3 worm cellular contexts compared by ENCODE assay signal in the genomic region with DNA sequence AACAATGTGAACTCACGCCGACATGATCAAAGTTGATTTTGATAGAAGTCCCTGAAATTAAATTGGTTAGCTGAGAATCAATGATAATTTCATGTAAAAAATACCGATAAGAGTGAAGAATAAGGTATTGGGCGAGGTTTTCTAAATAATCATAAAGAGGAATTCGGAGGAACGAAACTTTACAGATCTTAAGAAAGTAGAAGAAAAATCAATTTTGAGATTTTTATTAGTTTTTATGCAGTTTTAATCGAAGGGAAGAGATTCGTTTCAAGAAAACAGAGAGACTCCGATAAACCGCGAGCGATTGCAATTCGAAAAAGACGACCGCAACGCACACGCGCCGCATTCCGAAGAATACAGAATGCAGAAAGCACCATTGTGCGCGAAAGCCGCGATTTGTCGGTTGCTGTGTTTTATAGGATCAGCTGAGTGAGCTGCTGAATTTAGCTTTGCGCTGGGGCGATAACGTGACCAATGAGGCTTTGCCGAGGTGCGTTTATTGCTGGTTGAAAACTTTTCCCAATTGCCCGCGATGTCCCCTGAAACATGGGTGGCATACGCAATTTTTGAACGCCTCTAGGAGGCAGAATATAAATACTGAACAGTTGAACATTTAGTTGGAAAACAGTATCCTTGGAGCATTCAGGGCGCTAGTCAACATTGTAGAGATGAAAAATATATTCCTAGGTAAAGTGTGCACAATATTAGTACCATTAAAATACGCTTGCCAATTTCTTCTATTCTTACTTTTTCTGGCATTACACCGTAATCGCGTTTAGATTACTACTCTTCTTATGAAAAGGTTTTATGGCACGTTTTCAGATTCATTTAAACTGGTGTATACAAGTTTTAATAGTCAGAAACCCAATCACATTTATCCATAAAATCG.
TF ChIP-seq lines count a peak whose summit lies in the region.

A gene (minus strand): TSS at position 51 of the 889 bp plus-strand sequence.

TF ChIP-seq in whole organism, L1 larva, 84 proteins besides CTCF, POLR2A, EP300 and RAD21 (continued from another document and continues in another):
- TF ChIP-seq lin-15B (tag; optimal IDR thresholded peaks at IDR 0.05; lab: Kevin White, UChicago), result peak; percentile 93
- TF ChIP-seq efl-3 (GFP tag; optimal IDR thresholded peaks at IDR 0.05; lab: Kevin White, UChicago), result peak; percentile 68
- TF ChIP-seq aha-1 (tag; optimal IDR thresholded peaks at IDR 0.05; lab: Kevin White, UChicago), result no peak
- TF ChIP-seq mab-9 (GFP tag; IDR thresholded peaks at IDR 0.05; lab: Robert Waterston, UW), result peak; percentile 95
- TF ChIP-seq tbx-2 (tag; optimal IDR thresholded peaks at IDR 0.05; lab: Kevin White, UChicago), result peak; percentile 96
- TF ChIP-seq tlp-1 (tag; optimal IDR thresholded peaks at IDR 0.05; lab: Kevin White, UChicago), result no peak
- no peak for TF ChIP-seq hlh-4 (tag; optimal IDR thresholded peaks at IDR 0.05; lab: Kevin White, UChicago)
- no peak for TF ChIP-seq sptf-1 (tag; optimal IDR thresholded peaks at IDR 0.05; lab: Kevin White, UChicago)
- TF ChIP-seq snpc-4 (tag; optimal IDR thresholded peaks at IDR 0.05; lab: Kevin White, UChicago), result peak; percentile 99
- peak; percentile 69 for TF ChIP-seq fkh-4 (tag; optimal IDR thresholded peaks at IDR 0.05; lab: Kevin White, UChicago; ENCODE audit: borderline replicate concordance)
- peak; percentile 97 for TF ChIP-seq swsn-7 (tag; optimal IDR thresholded peaks at IDR 0.05; lab: Kevin White, UChicago)
- TF ChIP-seq nhr-19 (GFP tag; conservative IDR thresholded peaks at IDR 0.05; lab: Robert Waterston, UW), result peak; percentile 98
- peak; percentile 81 for TF ChIP-seq sox-4 (tag; optimal IDR thresholded peaks at IDR 0.05; lab: Kevin White, UChicago)
- TF ChIP-seq xbp-1 (tag; optimal IDR thresholded peaks at IDR 0.05; lab: Kevin White, UChicago), result peak; percentile 93
- TF ChIP-seq efl-1 (optimal IDR thresholded peaks at IDR 0.05; lab: Kevin White, UChicago), result peak; percentile 91 to 96
- peak; percentile 83 to 99 for TF ChIP-seq efl-1 (GFP tag; optimal IDR thresholded peaks at IDR 0.05 in 1 of 2; lab: Kevin White, UChicago)
- peak; percentile 37 for TF ChIP-seq nhr-76 (tag; optimal IDR thresholded peaks at IDR 0.05; lab: Kevin White, UChicago)
- TF ChIP-seq nhr-77 (tag; optimal IDR thresholded peaks at IDR 0.05; lab: Kevin White, UChicago), result peak; percentile 95
- peak; percentile 69 for TF ChIP-seq fkh-10 (GFP tag; optimal IDR thresholded peaks at IDR 0.05; lab: Kevin White, UChicago)
- peak; percentile 87 for TF ChIP-seq hpl-2 (GFP tag; optimal IDR thresholded peaks at IDR 0.05; lab: Kevin White, UChicago)
- TF ChIP-seq unc-62 (GFP tag; optimal IDR thresholded peaks at IDR 0.05; lab: Kevin White, UChicago), result peak; percentile 60
- TF ChIP-seq skn-1 (tag; optimal IDR thresholded peaks at IDR 0.05; lab: Kevin White, UChicago), result peak; percentile 80
- no peak for TF ChIP-seq hlh-17 (GFP tag; optimal IDR thresholded peaks at IDR 0.05; lab: Kevin White, UChicago; ENCODE audit: borderline replicate concordance)
- TF ChIP-seq ceh-88 (GFP tag; IDR thresholded peaks at IDR 0.05; lab: Robert Waterston, UW), result peak; percentile 91
- no peak for TF ChIP-seq ces-1 (GFP tag; optimal IDR thresholded peaks at IDR 0.05; lab: Kevin White, UChicago)
- TF ChIP-seq zip-4 (GFP tag; optimal IDR thresholded peaks at IDR 0.05; lab: Kevin White, UChicago), result peak; percentile 88
- peak; percentile 23 for TF ChIP-seq C34B4.2 (tag; optimal IDR thresholded peaks at IDR 0.05; lab: Kevin White, UChicago)
- no peak for TF ChIP-seq blmp-1 (tag; optimal IDR thresholded peaks at IDR 0.05; lab: Kevin White, UChicago)
- TF ChIP-seq lin-35 (GFP tag; optimal IDR thresholded peaks at IDR 0.05; lab: Kevin White, UChicago), result peak; percentile 85 to 90
- peak; percentile 20 for TF ChIP-seq nhr-12 (tag; optimal IDR thresholded peaks at IDR 0.05; lab: Kevin White, UChicago)
- peak; percentile 17 for TF ChIP-seq zag-1 (tag; optimal IDR thresholded peaks at IDR 0.05; lab: Kevin White, UChicago)
- TF ChIP-seq unc-30 (tag; optimal IDR thresholded peaks at IDR 0.05; lab: Kevin White, UChicago), result no peak
- TF ChIP-seq mef-2 (tag; optimal IDR thresholded peaks at IDR 0.05; lab: Kevin White, UChicago), result peak; percentile 36
- peak; percentile 91 for TF ChIP-seq aly-2 (tag; optimal IDR thresholded peaks at IDR 0.05; lab: Kevin White, UChicago)
- peak in 1 of 2 experiments; percentile 91 for TF ChIP-seq ztf-11 (tag; optimal IDR thresholded peaks at IDR 0.05; lab: Kevin White, UChicago)
- peak; percentile 90 for TF ChIP-seq irx-1 (tag; optimal IDR thresholded peaks at IDR 0.05; lab: Kevin White, UChicago)
- peak; percentile 98 for TF ChIP-seq nhr-47 (tag; optimal IDR thresholded peaks at IDR 0.05; lab: Kevin White, UChicago)
- TF ChIP-seq snu-23 (GFP tag; optimal IDR thresholded peaks at IDR 0.05; lab: Kevin White, UChicago), result peak; percentile 97
- TF ChIP-seq mep-1 (tag; optimal IDR thresholded peaks at IDR 0.05; lab: Kevin White, UChicago), result peak; percentile 84
- peak; percentile 66 for TF ChIP-seq unc-130 (tag; optimal IDR thresholded peaks at IDR 0.05; lab: Kevin White, UChicago)

TF ChIP-seq in whole organism, L3 larva, 47 proteins besides CTCF, POLR2A, EP300 and RAD21 (continued from another document):
- peak; percentile 84 for TF ChIP-seq egl-5 (tag; optimal IDR thresholded peaks at IDR 0.05; lab: Kevin White, UChicago)
- peak; percentile 90 for TF ChIP-seq nhr-43 (tag; optimal IDR thresholded peaks at IDR 0.05; lab: Kevin White, UChicago; ENCODE audit: poor library complexity, severe bottlenecking)
- TF ChIP-seq nfya-1 (tag; optimal IDR thresholded peaks at IDR 0.05; lab: Kevin White, UChicago; ENCODE audit: insufficient read depth), result peak; percentile 96
- no peak for TF ChIP-seq sea-2 (GFP tag; optimal IDR thresholded peaks at IDR 0.05; lab: Kevin White, UChicago)
- TF ChIP-seq ama-1 (optimal IDR thresholded peaks at IDR 0.05; lab: Kevin White, UChicago), result peak; percentile 98
- TF ChIP-seq nhr-28 (tag; optimal IDR thresholded peaks at IDR 0.05; lab: Kevin White, UChicago), result no peak
- peak; percentile 86 for TF ChIP-seq R02D3.7 (tag; optimal IDR thresholded peaks at IDR 0.05; lab: Kevin White, UChicago)
- TF ChIP-seq nhr-12 (tag; optimal IDR thresholded peaks at IDR 0.05; lab: Kevin White, UChicago), result no peak
- TF ChIP-seq skn-1 (tag; optimal IDR thresholded peaks at IDR 0.05; lab: Kevin White, UChicago), result peak; percentile 87
- TF ChIP-seq tbx-2 (tag; optimal IDR thresholded peaks at IDR 0.05; lab: Kevin White, UChicago), result peak; percentile 79
- peak; percentile 100 for TF ChIP-seq snpc-4 (tag; optimal IDR thresholded peaks at IDR 0.05; lab: Kevin White, UChicago)
- TF ChIP-seq nhr-23 (tag; optimal IDR thresholded peaks at IDR 0.05; lab: Kevin White, UChicago), result peak; percentile 94
- TF ChIP-seq fkh-2 (tag; optimal IDR thresholded peaks at IDR 0.05; lab: Kevin White, UChicago), result no peak
- TF ChIP-seq elt-3 (tag; optimal IDR thresholded peaks at IDR 0.05; lab: Kevin White, UChicago), result peak in 1 of 3 experiments; percentile 83
- TF ChIP-seq hmg-11 (tag; optimal IDR thresholded peaks at IDR 0.05; lab: Kevin White, UChicago), result peak; percentile 83
- peak; percentile 92 for TF ChIP-seq jun-1 (tag; optimal IDR thresholded peaks at IDR 0.05; lab: Kevin White, UChicago)
- TF ChIP-seq nhr-76 (tag; optimal IDR thresholded peaks at IDR 0.05; lab: Kevin White, UChicago), result peak; percentile 26
- TF ChIP-seq nhr-11 (tag; optimal IDR thresholded peaks at IDR 0.05; lab: Kevin White, UChicago), result peak; percentile 70
- TF ChIP-seq ceh-28 (tag; optimal IDR thresholded peaks at IDR 0.05; lab: Kevin White, UChicago), result peak; percentile 81
- TF ChIP-seq daf-12 (tag; optimal IDR thresholded peaks at IDR 0.05; lab: Kevin White, UChicago), result no peak
- TF ChIP-seq ceh-16 (tag; optimal IDR thresholded peaks at IDR 0.05; lab: Kevin White, UChicago), result peak; percentile 41
- peak; percentile 90 for TF ChIP-seq ceh-82 (tag; optimal IDR thresholded peaks at IDR 0.05; lab: Kevin White, UChicago)
- peak; percentile 9 for TF ChIP-seq mdl-1 (tag; optimal IDR thresholded peaks at IDR 0.05; lab: Kevin White, UChicago)
- peak; percentile 89 for TF ChIP-seq pqm-1 (tag; optimal IDR thresholded peaks at IDR 0.05; lab: Kevin White, UChicago)
- TF ChIP-seq egl-27 (tag; optimal IDR thresholded peaks at IDR 0.05; lab: Kevin White, UChicago), result no peak
- TF ChIP-seq ceh-9 (tag; optimal IDR thresholded peaks at IDR 0.05; lab: Kevin White, UChicago), result no peak
- TF ChIP-seq aly-2 (tag; optimal IDR thresholded peaks at IDR 0.05; lab: Kevin White, UChicago), result peak; percentile 63
- TF ChIP-seq fos-1 (tag; optimal IDR thresholded peaks at IDR 0.05; lab: Kevin White, UChicago), result peak; percentile 74
- TF ChIP-seq nhr-25 (tag; optimal IDR thresholded peaks at IDR 0.05; lab: Kevin White, UChicago), result peak; percentile 95
- peak; percentile 92 for TF ChIP-seq lsy-12 (tag; optimal IDR thresholded peaks at IDR 0.05; lab: Kevin White, UChicago)

TF ChIP-seq in whole organism, young adult, 124 proteins besides CTCF, POLR2A, EP300 and RAD21 (continued from another document and continues in another):
- peak; percentile 26 for TF ChIP-seq ets-4 (GFP tag; optimal IDR thresholded peaks at IDR 0.05; lab: Kevin White, UChicago)
- no peak for TF ChIP-seq rpc-1 (optimal IDR thresholded peaks at IDR 0.05; lab: Kevin White, UChicago)
- TF ChIP-seq rpc-1 (tag; optimal IDR thresholded peaks at IDR 0.05; lab: Kevin White, UChicago), result peak; percentile 11
- no peak for TF ChIP-seq F55B11.4 (tag; optimal IDR thresholded peaks at IDR 0.05; lab: Kevin White, UChicago; ENCODE audit: borderline replicate concordance, insufficient read depth)
- peak; percentile 80 for TF ChIP-seq ama-1 (optimal IDR thresholded peaks at IDR 0.05; lab: Kevin White, UChicago)
- TF ChIP-seq ama-1 (GFP tag; optimal IDR thresholded peaks at IDR 0.05; lab: Kevin White, UChicago), result no peak
- no peak for TF ChIP-seq T26A5.8 (tag; optimal IDR thresholded peaks at IDR 0.05; lab: Kevin White, UChicago)
- no peak for TF ChIP-seq nfya-1 (tag; optimal IDR thresholded peaks at IDR 0.05; lab: Kevin White, UChicago; ENCODE audit: borderline replicate concordance, insufficient read depth)
- TF ChIP-seq ztf-22 (GFP tag; optimal IDR thresholded peaks at IDR 0.05; lab: Kevin White, UChicago), result no peak
- TF ChIP-seq Y67H2A.10 (GFP tag; conservative IDR thresholded peaks at IDR 0.05; lab: Robert Waterston, UW), result peak; percentile 60
- peak; percentile 56; the same call in 1 of the 2 replicates for TF ChIP-seq B0019.2 (GFP tag; conservative IDR thresholded peaks at IDR 0.05; lab: Robert Waterston, UW)
- TF ChIP-seq lsy-27 (tag; optimal IDR thresholded peaks at IDR 0.05; lab: Kevin White, UChicago; ENCODE audit: borderline replicate concordance, insufficient read depth), result peak; percentile 74
- TF ChIP-seq ztf-6 (GFP tag; IDR thresholded peaks at IDR 0.05; lab: Robert Waterston, UW), result peak; percentile 48; the same call in 1 of the 2 replicates
- TF ChIP-seq rcor-1 (GFP tag; IDR thresholded peaks at IDR 0.05; lab: Robert Waterston, UW), result peak; percentile 95
- TF ChIP-seq F37B4.10 (GFP tag; IDR thresholded peaks at IDR 0.05; lab: Robert Waterston, UW), result 0 out of 2 replicates have a peak, but pooled peaks have one; percentile 58
- peak; percentile 55 for TF ChIP-seq efl-1 (GFP tag; optimal IDR thresholded peaks at IDR 0.05; lab: Kevin White, UChicago)
- 0 out of 2 replicates have a peak, but pooled peaks have one; percentile 27 for TF ChIP-seq ceh-40 (GFP tag; IDR thresholded peaks at IDR 0.05; lab: Robert Waterston, UW)
- TF ChIP-seq egl-44 (GFP tag; IDR thresholded peaks at IDR 0.05; lab: Robert Waterston, UW), result peak; percentile 74; the same call in 1 of the 2 replicates
- peak; percentile 88 for TF ChIP-seq attf-5 (GFP tag; optimal IDR thresholded peaks at IDR 0.05; lab: Kevin White, UChicago)
- peak; percentile 99 for TF ChIP-seq D2030.7 (GFP tag; IDR thresholded peaks at IDR 0.05; lab: Robert Waterston, UW)
- 0 out of 2 replicates have a peak, but pooled peaks have one; percentile 39 for TF ChIP-seq let-526 (GFP tag; IDR thresholded peaks at IDR 0.05; lab: Robert Waterston, UW)
- peak; percentile 85 for TF ChIP-seq ceh-100 (GFP tag; IDR thresholded peaks at IDR 0.05; lab: Robert Waterston, UW)
- TF ChIP-seq bed-1 (GFP tag; IDR thresholded peaks at IDR 0.05; lab: Robert Waterston, UW), result no peak
- TF ChIP-seq fkh-3 (tag; optimal IDR thresholded peaks at IDR 0.05; lab: Kevin White, UChicago), result no peak
- peak; percentile 81 for TF ChIP-seq tbp1 (GFP tag; optimal IDR thresholded peaks at IDR 0.05; lab: Kevin White, UChicago)
- TF ChIP-seq ceh-91 (GFP tag; IDR thresholded peaks at IDR 0.05; lab: Robert Waterston, UW), result peak; percentile 83
- TF ChIP-seq K11D2.4 (GFP tag; IDR thresholded peaks at IDR 0.05; lab: Robert Waterston, UW), result peak; percentile 88
- TF ChIP-seq F10E7.11 (tag; optimal IDR thresholded peaks at IDR 0.05; lab: Kevin White, UChicago), result peak; percentile 7
- peak; percentile 100 for TF ChIP-seq madf-3 (GFP tag; IDR thresholded peaks at IDR 0.05; lab: Robert Waterston, UW)
- TF ChIP-seq hmg-1.2 (GFP tag; IDR thresholded peaks at IDR 0.05; lab: Robert Waterston, UW), result peak; percentile 97
- peak; percentile 81 for TF ChIP-seq lsl-1 (GFP tag; optimal IDR thresholded peaks at IDR 0.05; lab: Kevin White, UChicago)
- no peak for TF ChIP-seq mxl-1 (tag; optimal IDR thresholded peaks at IDR 0.05; lab: Kevin White, UChicago)
- no peak for TF ChIP-seq sea-2 (GFP tag; IDR thresholded peaks at IDR 0.05; lab: Robert Waterston, UW)
- peak; percentile 67 for TF ChIP-seq athp-1 (tag; optimal IDR thresholded peaks at IDR 0.05; lab: Kevin White, UChicago)
- TF ChIP-seq nhr-90 (tag; optimal IDR thresholded peaks at IDR 0.05; lab: Kevin White, UChicago), result peak; percentile 61
- peak; percentile 97 for TF ChIP-seq nfyb-1 (GFP tag; IDR thresholded peaks at IDR 0.05; lab: Robert Waterston, UW)
- TF ChIP-seq dpff-1 (tag; optimal IDR thresholded peaks at IDR 0.05; lab: Kevin White, UChicago), result peak; percentile 83
- peak; percentile 49 for TF ChIP-seq F57C9.4 (tag; optimal IDR thresholded peaks at IDR 0.05; lab: Kevin White, UChicago)
- peak; percentile 75 for TF ChIP-seq nhr-80 (tag; optimal IDR thresholded peaks at IDR 0.05; lab: Kevin White, UChicago)
- peak; percentile 97 for TF ChIP-seq snpc-3.4 (tag; optimal IDR thresholded peaks at IDR 0.05; lab: Kevin White, UChicago)
- peak; percentile 41 for TF ChIP-seq B0261.1 (tag; optimal IDR thresholded peaks at IDR 0.05; lab: Kevin White, UChicago)
- TF ChIP-seq die-1 (tag; optimal IDR thresholded peaks at IDR 0.05; lab: Kevin White, UChicago), result peak; percentile 60
- peak; percentile 49 for TF ChIP-seq F22D6.2 (tag; optimal IDR thresholded peaks at IDR 0.05; lab: Kevin White, UChicago)
- no peak for TF ChIP-seq unc-62 (GFP tag; optimal IDR thresholded peaks at IDR 0.05; lab: Kevin White, UChicago)
- no peak for TF ChIP-seq Y95B8A.8 (GFP tag; IDR thresholded peaks at IDR 0.05; lab: Robert Waterston, UW)
- no peak for TF ChIP-seq nhr-27 (tag; optimal IDR thresholded peaks at IDR 0.05; lab: Kevin White, UChicago)
- peak; percentile 72 for TF ChIP-seq B0035.1 (tag; optimal IDR thresholded peaks at IDR 0.05; lab: Kevin White, UChicago)
- TF ChIP-seq Y56A3A.18 (GFP tag; IDR thresholded peaks at IDR 0.05; lab: Robert Waterston, UW), result peak; percentile 88
- no peak for TF ChIP-seq sptf-2 (GFP tag; optimal IDR thresholded peaks at IDR 0.05; lab: Kevin White, UChicago)
- peak; percentile 68 for TF ChIP-seq F23B12.7 (tag; optimal IDR thresholded peaks at IDR 0.05; lab: Kevin White, UChicago; ENCODE audit: insufficient read depth)
- peak; percentile 79; the same call in 1 of the 2 replicates for TF ChIP-seq bed-2 (GFP tag; IDR thresholded peaks at IDR 0.05; lab: Robert Waterston, UW)
- TF ChIP-seq T07F8.4 (tag; optimal IDR thresholded peaks at IDR 0.05; lab: Kevin White, UChicago), result peak; percentile 48
- no peak for TF ChIP-seq F57A8.1 (GFP tag; optimal IDR thresholded peaks at IDR 0.05; lab: Kevin White, UChicago)
- TF ChIP-seq madf-6 (GFP tag; IDR thresholded peaks at IDR 0.05; lab: Robert Waterston, UW), result peak; percentile 88
- peak; percentile 92 for TF ChIP-seq him-1 (tag; optimal IDR thresholded peaks at IDR 0.05; lab: Kevin White, UChicago)
- TF ChIP-seq B0336.3 (GFP tag; IDR thresholded peaks at IDR 0.05; lab: Robert Waterston, UW), result peak; percentile 97
- TF ChIP-seq nhr-120 (GFP tag; IDR thresholded peaks at IDR 0.05; lab: Robert Waterston, UW), result no peak
